Fruit fly (Drosophila melanogaster) whole organism: ENCODE results near the gene CG4658.

ENCODE experiments used
- CG8478 ChIP-seq: fragments of >200 bp; optimal IDR thresholded peaks from 2 replicates; lab custom pipeline; 2018; ENCODE audit warnings: inconsistent platforms
- psq ChIP-seq: fragments of >200 bp; optimal IDR thresholded peaks from 2 replicates; lab custom pipeline; 2017

DNA sequence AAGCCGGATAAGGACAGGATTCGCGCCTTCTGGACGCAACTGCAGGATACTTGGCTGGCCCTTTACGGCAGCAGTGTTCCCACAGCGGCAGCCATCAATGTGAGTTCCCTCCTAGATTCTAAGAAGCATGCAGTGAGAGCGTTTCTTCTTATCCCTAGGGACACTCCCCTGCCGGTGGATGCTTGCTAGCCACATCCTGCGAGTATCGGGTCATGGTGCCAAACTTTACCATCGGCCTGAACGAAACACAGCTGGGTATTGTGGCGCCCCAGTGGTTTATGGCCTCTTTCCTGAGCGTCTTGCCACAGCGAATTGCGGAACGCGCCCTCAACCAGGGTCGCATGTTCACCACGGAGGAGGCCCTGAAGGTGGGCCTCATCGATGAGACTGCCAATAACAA, 37.7 kb upstream of the CG4658 start:
- TF ChIP-seq psq (lab: Kevin White, UChicago) (no peak), CG8478 (lab: Kevin White, UChicago) (no peak)
